Worm (Caenorhabditis elegans) whole organism, L3 larva: ENCODE measurements around the gene ZK1320.9.

ENCODE experiments used
- ama-1 ChIP-seq: fragments of 150-350 bp; optimal IDR thresholded peaks from 2 replicates; lab custom pipeline; 2018
- fkh-10 ChIP-seq: sonication (generic microtip); optimal IDR thresholded peaks from 2 replicates; lab custom pipeline; 2017; ENCODE audit warnings: missing biosample characterization, missing genetic modification reagents, missing genetic modification characterization
- mml-1 ChIP-seq: fragments of 150-350 bp; sonication (generic microtip); optimal IDR thresholded peaks from 3 replicates; lab custom pipeline; 2014; ENCODE audit warnings: missing biosample characterization, missing genetic modification characterization

- TF ChIP-seq ama-1 (lab: Kevin White, UChicago) (no peak), mml-1 (no peak), fkh-10 (GFP tag; lab: Kevin White, UChicago) (no peak)
Observed at ce11 chrII:9700363-9700762, 13.8 kb upstream of the ZK1320.9 start, which contains the start of the genes Y53C12A.8 and Y53C12A.7.
